Worm (Caenorhabditis elegans) whole organism, mixed stage, embryonic: Measurements from ENCODE around the gene C01G6.2.

Experiments
- blmp-1 ChIP-seq: fragments of 150-350 bp; optimal IDR thresholded peaks from 2 replicates; lab custom pipeline; 2014; ENCODE audit warnings: missing biosample characterization, missing genetic modification characterization
- ces-1 ChIP-seq: fragments of 150-350 bp; optimal IDR thresholded peaks from 2 replicates; lab custom pipeline; 2014; ENCODE audit warnings: missing biosample characterization, missing genetic modification reagents, missing genetic modification characterization
- lin-32 ChIP-seq: fragments of 200-800 bp; sonication (Bioruptor generic); optimal IDR thresholded peaks from 2 replicates; lab custom pipeline; 2018; ENCODE audit warnings: mild to moderate bottlenecking, missing genetic modification characterization, missing compliant biosample characterization
- nhr-237 ChIP-seq: fragments of 150-350 bp; optimal IDR thresholded peaks from 2 replicates; lab custom pipeline; 2014; ENCODE audit warnings: missing biosample characterization, missing genetic modification characterization
- snpc-4 ChIP-seq: fragments of 150-350 bp; optimal IDR thresholded peaks from 2 replicates; lab custom pipeline; 2014; ENCODE audit warnings: missing biosample characterization, missing genetic modification characterization
- unc-62 ChIP-seq: fragments of 150-350 bp; optimal IDR thresholded peaks from 2 replicates; lab custom pipeline; 2014; ENCODE audit warnings: missing biosample characterization, missing genetic modification reagents, missing genetic modification characterization

ce11 chrII:9264689-9265278 is 2.1 kb upstream of the C01G6.2 start:
- no peak for TF ChIP-seq nhr-237 (tag; lab: Kevin White, UChicago)
- no peak for TF ChIP-seq blmp-1 (tag; lab: Kevin White, UChicago)
- peak; percentile 86 for TF ChIP-seq unc-62 (GFP tag; lab: Kevin White, UChicago)
- peak; percentile 70 for TF ChIP-seq lin-32 (GFP tag; lab: Kevin White, UChicago)
- no peak for TF ChIP-seq snpc-4 (tag; lab: Kevin White, UChicago)
- peak; percentile 16 for TF ChIP-seq ces-1 (GFP tag; lab: Kevin White, UChicago)
